Fruit fly (Drosophila melanogaster) S2 (cell line): ENCODE measurements around the gene CG14205.

Source experiments
- CG8478 ChIP-seq: fragments of >200 bp; optimal IDR thresholded peaks from 2 replicates; lab custom pipeline; 2018
- CTCF ChIP-seq, 2 experiments: fragments of >200 bp; optimal IDR thresholded peaks; 2 replicates each; lab custom pipeline; 2018

- TF ChIP-seq CTCF (optimal IDR thresholded peaks at IDR 0.05; lab: Kevin White, UChicago) (no peak), CG8478 (lab: Kevin White, UChicago) (no peak)
These were observed 3.5 kb downstream of the CG14205 start for dm6 chrX:19595862-19596261.
